Worm (Caenorhabditis elegans) whole organism, L4 larva: Measurements from ENCODE around the gene clec-138.

Experiments used
- D1046.2 ChIP-seq: fragments of 200-800 bp; sonication (Bioruptor generic); IDR thresholded peaks from 2 replicates; pipeline ENCODE4 v1.3.6; 2022; ENCODE audit warnings: missing genetic modification characterization, missing compliant biosample characterization
- F26F4.8 ChIP-seq: fragments of 200-800 bp; sonication (Bioruptor generic); conservative IDR thresholded peaks from 2 replicates; pipeline ENCODE4 v1.3.6; 2022; ENCODE audit warnings: missing genetic modification characterization, missing compliant biosample characterization
- F49E8.2 ChIP-seq: sonication (generic microtip); optimal IDR thresholded peaks from 2 replicates; lab custom pipeline; 2016; ENCODE audit warnings: missing compliant biosample characterization, mild to moderate bottlenecking, missing genetic modification characterization, borderline replicate concordance
- T26A8.4 ChIP-seq: fragments of 200-800 bp; sonication (Bioruptor generic); IDR thresholded peaks from 2 replicates; pipeline ENCODE4 v1.3.6; 2022; ENCODE audit warnings: missing genetic modification characterization, missing compliant biosample characterization
- Y5F2A.4 ChIP-seq: fragments of 200-800 bp; sonication (Bioruptor generic); optimal IDR thresholded peaks from 2 replicates; lab custom pipeline; 2018; ENCODE audit warnings: mild to moderate bottlenecking, missing genetic modification characterization, missing compliant biosample characterization
- ZK546.5 ChIP-seq, 2 experiments: sonication (generic microtip); optimal IDR thresholded peaks; 2 replicates each; lab custom pipeline; 2017; ENCODE audit warnings: missing biosample characterization in 2 of 2, missing genetic modification characterization in 2 of 2
- ctbp-1 ChIP-seq: fragments of 200-800 bp; sonication (Bioruptor generic); IDR thresholded peaks from 2 replicates; pipeline ENCODE4 v1.3.6; 2022; ENCODE audit warnings: missing genetic modification reagents, missing genetic modification characterization, missing compliant biosample characterization
- daf-16 ChIP-seq, 3 experiments: sonication (generic microtip); optimal IDR thresholded peaks; 2 replicates each; lab custom pipeline; 2016 to 2017; ENCODE audit warnings: missing genetic modification characterization in 3 of 3, missing genetic modification reagents in 3 of 3, mild to moderate bottlenecking in 2 of 3, missing compliant biosample characterization in 2 of 3, missing biosample characterization in 1 of 3, moderate library complexity in 1 of 3
- daf-19 ChIP-seq: fragments of 200-800 bp; sonication (Bioruptor generic); conservative IDR thresholded peaks from 2 replicates; pipeline ENCODE4 v1.3.6; 2022; ENCODE audit warnings: missing genetic modification characterization, missing compliant biosample characterization
- daf-8 ChIP-seq: fragments of 200-800 bp; sonication (Bioruptor generic); IDR thresholded peaks from 2 replicates; pipeline ENCODE4 v1.3.6; 2022; ENCODE audit warnings: missing genetic modification characterization, missing compliant biosample characterization
- duxl-1 ChIP-seq: sonication (generic microtip); optimal IDR thresholded peaks from 2 replicates; lab custom pipeline; 2016; ENCODE audit warnings: mild to moderate bottlenecking, missing genetic modification characterization, moderate library complexity, missing compliant biosample characterization; ENCODE audit not compliant: poor library complexity
- dve-1 ChIP-seq: sonication (generic microtip); optimal IDR thresholded peaks from 2 replicates; lab custom pipeline; 2017; ENCODE audit warnings: antibody characterized with exemption, mild to moderate bottlenecking, missing genetic modification characterization, missing compliant biosample characterization; ENCODE audit not compliant: insufficient read depth
- egl-27 ChIP-seq: sonication (generic microtip); optimal IDR thresholded peaks from 3 replicates; lab custom pipeline; 2017; ENCODE audit warnings: missing biosample characterization, missing genetic modification reagents, missing genetic modification characterization
- fkh-10 ChIP-seq: fragments of 150-350 bp; optimal IDR thresholded peaks from 2 replicates; lab custom pipeline; 2014; ENCODE audit warnings: missing biosample characterization, missing genetic modification reagents, missing genetic modification characterization
- hlh-11 ChIP-seq: fragments of 200-800 bp; sonication (Bioruptor generic); optimal IDR thresholded peaks from 2 replicates; lab custom pipeline; 2018; ENCODE audit warnings: mild to moderate bottlenecking, missing genetic modification characterization, missing compliant biosample characterization
- lin-13 ChIP-seq: fragments of 150-350 bp; optimal IDR thresholded peaks from 2 replicates; lab custom pipeline; 2014; ENCODE audit warnings: missing biosample characterization, missing genetic modification reagents, missing genetic modification characterization
- lin-39 ChIP-seq: fragments of 150-350 bp; optimal IDR thresholded peaks from 2 replicates; lab custom pipeline; 2014; ENCODE audit warnings: missing biosample characterization, missing genetic modification reagents, missing genetic modification characterization
- lsy-2 ChIP-seq, 2 experiments: fragments of 150-350 bp in 1 of 2; sonication (generic microtip) in 1 of 2; optimal IDR thresholded peaks; 2 replicates each; lab custom pipeline; 2014 to 2017; ENCODE audit warnings: missing biosample characterization in 2 of 2, missing genetic modification characterization in 2 of 2
- mep-1 ChIP-seq: fragments of 150-350 bp; sonication (generic microtip); optimal IDR thresholded peaks from 3 replicates; lab custom pipeline; 2014; ENCODE audit warnings: missing biosample characterization, missing genetic modification characterization
- mes-2 ChIP-seq: sonication (generic microtip); optimal IDR thresholded peaks from 2 replicates; lab custom pipeline; 2016; ENCODE audit warnings: missing genotype, mild to moderate bottlenecking, missing genetic modification characterization, missing compliant biosample characterization; ENCODE audit not compliant: poor library complexity, severe bottlenecking
- mxl-3 ChIP-seq: fragments of 200-800 bp; sonication (Bioruptor generic); optimal IDR thresholded peaks from 2 replicates; lab custom pipeline; 2018; ENCODE audit warnings: mild to moderate bottlenecking, missing genetic modification characterization, missing compliant biosample characterization
- nhr-102 ChIP-seq: sonication (generic microtip); optimal IDR thresholded peaks from 2 replicates; lab custom pipeline; 2016; ENCODE audit warnings: mild to moderate bottlenecking, missing genetic modification characterization, moderate library complexity, missing compliant biosample characterization
- nhr-111 ChIP-seq: fragments of 200-800 bp; sonication (Bioruptor generic); optimal IDR thresholded peaks from 2 replicates; lab custom pipeline; 2018; ENCODE audit warnings: mild to moderate bottlenecking, missing genetic modification characterization, missing compliant biosample characterization
- nhr-237 ChIP-seq: sonication (generic microtip); optimal IDR thresholded peaks from 2 replicates; lab custom pipeline; 2017; ENCODE audit warnings: missing biosample characterization, missing genetic modification characterization
- nhr-42 ChIP-seq: fragments of 200-800 bp; sonication (Bioruptor generic); IDR thresholded peaks from 2 replicates; pipeline ENCODE4 v1.3.6; 2022; ENCODE audit warnings: missing genetic modification characterization, missing compliant biosample characterization
- php-3 ChIP-seq: fragments of 200-800 bp; sonication (Bioruptor generic); IDR thresholded peaks from 2 replicates; pipeline ENCODE4 v1.3.6; 2022; ENCODE audit warnings: missing genetic modification reagents, missing genetic modification characterization, missing compliant biosample characterization
- tag-97 ChIP-seq: fragments of 200-800 bp; sonication (Bioruptor generic); IDR thresholded peaks from 2 replicates; pipeline ENCODE4 v1.3.6; 2022; ENCODE audit warnings: missing genetic modification characterization, missing compliant biosample characterization
- tra-1 ChIP-seq: fragments of 200-800 bp; sonication (Bioruptor generic); IDR thresholded peaks from 2 replicates; pipeline ENCODE4 v1.3.6; 2022; ENCODE audit warnings: missing genetic modification reagents, missing genetic modification characterization, missing compliant biosample characterization
- unc-62 ChIP-seq, 3 experiments: fragments of 150-350 bp in 1 of 3; sonication (generic microtip); optimal IDR thresholded peaks in 2 of 3; peaks in 1 of 3; 1 replicate in 1 of 3; 2 replicates in 2 of 3; lab custom pipeline; 2014 to 2017; ENCODE audit warnings: missing biosample characterization in 3 of 3, missing genetic modification characterization in 3 of 3, missing genetic modification reagents in 3 of 3, missing genotype in 1 of 3
- zag-1 ChIP-seq: fragments of 150-350 bp; optimal IDR thresholded peaks from 2 replicates; lab custom pipeline; 2014; ENCODE audit warnings: missing biosample characterization, missing genetic modification characterization

Gene clec-138

ce11 chrII:4657370-4657769 is 37.8 kb upstream of the clec-138 start:
- TF ChIP-seq F26F4.8 (no peak), nhr-102 (no peak), nhr-42 (GFP tag; lab: Robert Waterston, UW) (no peak), zag-1 (tag; lab: Kevin White, UChicago) (no peak), php-3 (GFP tag; lab: Robert Waterston, UW) (no peak), daf-16 (GFP tag; optimal IDR thresholded peaks at IDR 0.05; lab: Kevin White, UChicago) (no peak), daf-16 (tag; optimal IDR thresholded peaks at IDR 0.05; lab: Kevin White, UChicago) (peak; percentile 83), lin-13 (GFP tag; lab: Kevin White, UChicago) (no peak)

DNA sequence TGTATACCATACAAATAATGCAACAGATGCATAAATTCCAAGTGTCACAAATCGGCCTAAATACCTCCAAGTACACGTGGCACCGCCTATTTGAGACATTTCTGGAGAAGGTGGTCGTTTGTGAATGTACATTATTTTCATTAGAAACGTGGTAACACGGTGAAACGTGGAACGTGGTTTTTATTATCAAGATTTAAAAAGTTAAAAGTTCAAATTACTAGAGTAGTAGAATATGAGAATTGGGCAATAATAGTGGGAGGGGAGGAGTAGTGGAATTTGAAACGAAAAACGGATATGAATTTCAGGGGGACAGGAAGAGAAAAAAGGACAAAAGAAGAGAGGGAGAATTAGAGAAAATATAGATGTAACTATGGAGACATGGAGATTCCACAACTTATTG is 36.2 kb upstream of the clec-138 start, which contains the start of gene fut-6:
Gene fut-6 (minus strand): TSS at position 101 of the 400 bp plus-strand sequence.
- TF ChIP-seq ctbp-1 (GFP tag; lab: Robert Waterston, UW) = no peak
- TF ChIP-seq mep-1 (tag; lab: Kevin White, UChicago) = no peak
- TF ChIP-seq Y5F2A.4 = no peak
- TF ChIP-seq fkh-10 (GFP tag; lab: Kevin White, UChicago) = no peak
- no peak for TF ChIP-seq mes-2 (tag; lab: Kevin White, UChicago)
- TF ChIP-seq zag-1 (tag; lab: Kevin White, UChicago) = no peak
- no peak for TF ChIP-seq daf-19 (GFP tag; lab: Robert Waterston, UW)
- TF ChIP-seq tag-97 (GFP tag; lab: Robert Waterston, UW) = no peak

ce11 chrII:4650072-4650471 is 30.5 kb upstream of the clec-138 start:
- no peak for TF ChIP-seq lsy-2 (tag; optimal IDR thresholded peaks at IDR 0.05; lab: Kevin White, UChicago)
- no peak for TF ChIP-seq F49E8.2
- peak in 1 of 2 experiments; percentile 97 for TF ChIP-seq unc-62 (GFP tag; optimal IDR thresholded peaks at IDR 0.05 in 1 of 2; lab: Kevin White, UChicago)
- TF ChIP-seq unc-62 (tag; optimal IDR thresholded peaks at IDR 0.05; lab: Kevin White, UChicago) = no peak
- TF ChIP-seq ctbp-1 (GFP tag; lab: Robert Waterston, UW) = no peak
- TF ChIP-seq nhr-237 (tag; lab: Kevin White, UChicago) = no peak

DNA sequence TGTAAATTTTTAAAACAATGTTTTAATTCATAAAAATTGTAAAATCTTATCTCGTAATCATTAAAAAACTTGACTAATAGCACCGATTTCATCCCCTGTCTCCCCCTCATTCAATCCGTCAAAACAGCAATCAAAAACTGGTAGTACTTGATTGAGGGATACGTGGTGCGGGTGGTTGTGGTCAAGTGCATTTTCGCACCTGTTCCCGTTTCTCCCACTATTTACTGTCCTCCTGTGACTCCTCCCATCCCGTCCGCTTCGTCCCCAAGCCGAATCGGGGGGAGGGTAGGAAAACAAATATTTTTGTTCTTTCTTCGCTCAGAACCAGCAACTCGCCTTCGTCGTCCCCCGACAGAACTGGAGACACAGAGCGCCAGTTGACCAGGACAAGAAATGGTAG is 29.2 kb upstream of the clec-138 start, which contains the start of gene lgc-27:
Gene lgc-27 (plus strand): TSS at position 301 of the 400 bp plus-strand sequence.
- TF ChIP-seq hlh-11 (tag; lab: Kevin White, UChicago) = no peak
- no peak for TF ChIP-seq mxl-3 (GFP tag; lab: Kevin White, UChicago)
- TF ChIP-seq daf-8 (GFP tag; lab: Robert Waterston, UW) = no peak
- no peak for TF ChIP-seq D1046.2 (GFP tag; lab: Robert Waterston, UW)
- TF ChIP-seq ctbp-1 (GFP tag; lab: Robert Waterston, UW) = no peak
- TF ChIP-seq mes-2 (tag; lab: Kevin White, UChicago) = no peak

ce11 chrII:4640748-4641147 is 21.1 kb upstream of the clec-138 start:
- no peak for TF ChIP-seq lin-39 (tag; lab: Kevin White, UChicago)
- no peak for TF ChIP-seq ZK546.5 (tag; optimal IDR thresholded peaks at IDR 0.05; lab: Kevin White, UChicago)
- TF ChIP-seq T26A8.4 = no peak
- TF ChIP-seq tra-1 (GFP tag; lab: Robert Waterston, UW) = no peak
- TF ChIP-seq duxl-1 (tag; lab: Kevin White, UChicago) = no peak
- TF ChIP-seq ctbp-1 (GFP tag; lab: Robert Waterston, UW) = no peak
- no peak for TF ChIP-seq nhr-111 (GFP tag; lab: Kevin White, UChicago)
- no peak for TF ChIP-seq dve-1 (tag; lab: Kevin White, UChicago)
- TF ChIP-seq egl-27 (tag; lab: Kevin White, UChicago) = no peak
- no peak for TF ChIP-seq unc-62 (GFP tag; optimal IDR thresholded peaks at IDR 0.05 in 1 of 2; lab: Kevin White, UChicago)
- TF ChIP-seq unc-62 (tag; optimal IDR thresholded peaks at IDR 0.05; lab: Kevin White, UChicago) = no peak
- TF ChIP-seq lin-13 (GFP tag; lab: Kevin White, UChicago) = no peak
